Worm (Caenorhabditis elegans) whole organism, young adult: Measurements from ENCODE around the gene vhp-1.
A peak's percentile ranks its signal among the peaks of the same experiment; 100 is the strongest.

ENCODE experiments used
- C17E4.6 ChIP-seq: fragments of 200-800 bp; sonication (Bioruptor generic); IDR thresholded peaks from 2 replicates; pipeline ENCODE4 v1.3.6; 2022; ENCODE audit warnings: missing genetic modification reagents, missing genetic modification characterization, missing compliant biosample characterization
- F23B12.7 ChIP-seq: sonication (generic microtip); optimal IDR thresholded peaks from 2 replicates; lab custom pipeline; 2017; ENCODE audit warnings: missing genetic modification characterization, mild to moderate bottlenecking, missing compliant biosample characterization, antibody characterized with exemption, moderate library complexity; ENCODE audit not compliant: insufficient read depth
- F55B11.4 ChIP-seq: sonication (generic microtip); optimal IDR thresholded peaks from 2 replicates; lab custom pipeline; 2016; ENCODE audit warnings: missing compliant biosample characterization, missing genetic modification characterization, borderline replicate concordance; ENCODE audit not compliant: insufficient read depth
- F57A8.1 ChIP-seq: fragments of 200-800 bp; sonication (Bioruptor generic); optimal IDR thresholded peaks from 2 replicates; lab custom pipeline; 2018; ENCODE audit warnings: mild to moderate bottlenecking, missing genetic modification characterization, moderate library complexity, missing compliant biosample characterization
- T26A5.8 ChIP-seq: sonication (generic microtip); optimal IDR thresholded peaks from 2 replicates; lab custom pipeline; 2016; ENCODE audit warnings: missing genetic modification characterization, missing compliant biosample characterization
- Y53F4B.3 ChIP-seq: fragments of 200-800 bp; sonication (Bioruptor generic); IDR thresholded peaks from 2 replicates; pipeline ENCODE4 v1.3.6; 2022; ENCODE audit warnings: missing genetic modification reagents, missing genetic modification characterization, missing compliant biosample characterization
- Y53G8AR.9 ChIP-seq: fragments of 200-800 bp; sonication (Bioruptor generic); conservative IDR thresholded peaks from 2 replicates; pipeline ENCODE4 v1.3.6; 2022; ENCODE audit warnings: missing genetic modification reagents, missing genetic modification characterization, missing compliant biosample characterization
- Y56A3A.18 ChIP-seq: fragments of 200-800 bp; sonication (Bioruptor generic); IDR thresholded peaks from 2 replicates; pipeline ENCODE4 v1.3.6; 2022; ENCODE audit warnings: missing genetic modification reagents, missing genetic modification characterization, missing compliant biosample characterization
- Y67H2A.10 ChIP-seq: fragments of 200-800 bp; sonication (Bioruptor generic); conservative IDR thresholded peaks from 2 replicates; pipeline ENCODE4 v1.3.6; 2022; ENCODE audit warnings: missing genetic modification reagents, missing genetic modification characterization, missing compliant biosample characterization
- Y95B8A.8 ChIP-seq: fragments of 200-800 bp; sonication (Bioruptor generic); IDR thresholded peaks from 2 replicates; pipeline ENCODE4 v1.3.6; 2022; ENCODE audit warnings: missing genetic modification reagents, missing genetic modification characterization, missing compliant biosample characterization
- ZK185.1 ChIP-seq: sonication (generic microtip); optimal IDR thresholded peaks from 2 replicates; lab custom pipeline; 2016; ENCODE audit warnings: mild to moderate bottlenecking, missing genetic modification characterization, missing compliant biosample characterization; ENCODE audit not compliant: poor library complexity, severe bottlenecking
- akir-1 ChIP-seq: fragments of 200-800 bp; sonication (Bioruptor generic); optimal IDR thresholded peaks from 2 replicates; lab custom pipeline; 2018; ENCODE audit warnings: mild to moderate bottlenecking, missing genetic modification characterization, moderate library complexity, missing compliant biosample characterization
- atf-7 ChIP-seq: sonication (generic microtip); optimal IDR thresholded peaks from 2 replicates; lab custom pipeline; 2017; ENCODE audit warnings: mild to moderate bottlenecking, missing genetic modification characterization, missing compliant biosample characterization
- attf-3 ChIP-seq: fragments of 200-800 bp; sonication (Bioruptor generic); conservative IDR thresholded peaks from 2 replicates; pipeline ENCODE4 v1.3.6; 2022; ENCODE audit warnings: missing genetic modification reagents, missing genetic modification characterization, missing compliant biosample characterization
- ccch-3 ChIP-seq: fragments of 200-800 bp; sonication (Bioruptor generic); optimal IDR thresholded peaks from 2 replicates; lab custom pipeline; 2018; ENCODE audit warnings: mild to moderate bottlenecking, missing genetic modification characterization, missing compliant biosample characterization
- cebp-1 ChIP-seq, 2 experiments: fragments of 200-800 bp in 1 of 2; sonication (Bioruptor generic) in 1 of 2; sonication (generic microtip) in 1 of 2; IDR thresholded peaks in 1 of 2; optimal IDR thresholded peaks in 1 of 2; 2 replicates each; pipeline versions ENCODE4 v1.3.6 to Lab custom; 2017 to 2022; ENCODE audit warnings: missing compliant biosample characterization in 2 of 2, missing genetic modification characterization in 2 of 2, mild to moderate bottlenecking in 1 of 2, missing genetic modification reagents in 1 of 2, moderate library complexity in 1 of 2
- chd-7 ChIP-seq: sonication (generic microtip); optimal IDR thresholded peaks from 2 replicates; lab custom pipeline; 2016; ENCODE audit warnings: mild to moderate bottlenecking, missing genetic modification characterization, moderate library complexity, missing compliant biosample characterization
- dox-1 ChIP-seq: fragments of 200-800 bp; sonication (Bioruptor generic); IDR thresholded peaks from 2 replicates; pipeline ENCODE4 v1.3.6; 2022; ENCODE audit warnings: missing genetic modification reagents, missing genetic modification characterization, missing compliant biosample characterization
- egl-44 ChIP-seq: fragments of 200-800 bp; sonication (Bioruptor generic); IDR thresholded peaks from 2 replicates; pipeline ENCODE4 v1.3.6; 2022; ENCODE audit warnings: missing genetic modification reagents, missing genetic modification characterization, missing compliant biosample characterization
- egrh-3 ChIP-seq: fragments of 200-800 bp; sonication (Bioruptor generic); IDR thresholded peaks from 2 replicates; pipeline ENCODE4 v1.3.6; 2022; ENCODE audit warnings: missing genetic modification reagents, missing genetic modification characterization, missing compliant biosample characterization
- ekl-4 ChIP-seq: fragments of 200-800 bp; sonication (Bioruptor generic); IDR thresholded peaks from 2 replicates; pipeline ENCODE4 v1.3.6; 2022; ENCODE audit warnings: missing genetic modification reagents, missing genetic modification characterization, missing compliant biosample characterization
- fkh-3 ChIP-seq: sonication (generic microtip); optimal IDR thresholded peaks from 2 replicates; lab custom pipeline; 2016; ENCODE audit warnings: mild to moderate bottlenecking, missing genetic modification characterization, missing compliant biosample characterization
- hlh-12 ChIP-seq: sonication (generic microtip); optimal IDR thresholded peaks from 2 replicates; lab custom pipeline; 2016; ENCODE audit warnings: missing genetic modification characterization, missing compliant biosample characterization
- hmg-1.2 ChIP-seq: fragments of 200-800 bp; sonication (Bioruptor generic); IDR thresholded peaks from 2 replicates; pipeline ENCODE4 v1.3.6; 2022; ENCODE audit warnings: missing genetic modification reagents, missing genetic modification characterization, missing compliant biosample characterization
- hmg-20 ChIP-seq: fragments of 200-800 bp; sonication (Bioruptor generic); IDR thresholded peaks from 2 replicates; pipeline ENCODE4 v1.3.6; 2022; ENCODE audit warnings: missing genetic modification reagents, missing genetic modification characterization, missing compliant biosample characterization
- let-526 ChIP-seq: fragments of 200-800 bp; sonication (Bioruptor generic); IDR thresholded peaks from 2 replicates; pipeline ENCODE4 v1.3.6; 2022; ENCODE audit warnings: missing genetic modification reagents, missing genetic modification characterization, missing compliant biosample characterization
- let-607 ChIP-seq, 2 experiments: fragments of 200-800 bp in 1 of 2; sonication (Bioruptor generic) in 1 of 2; sonication (generic microtip) in 1 of 2; optimal IDR thresholded peaks; 2 replicates each; lab custom pipeline; 2016 to 2018; ENCODE audit warnings: mild to moderate bottlenecking in 2 of 2, missing compliant biosample characterization in 2 of 2, missing genetic modification characterization in 2 of 2, moderate library complexity in 2 of 2, missing genotype in 1 of 2
- lir-1 ChIP-seq: fragments of 200-800 bp; sonication (Bioruptor generic); conservative IDR thresholded peaks from 2 replicates; pipeline ENCODE4 v1.3.6; 2022; ENCODE audit warnings: missing genetic modification reagents, missing genetic modification characterization, missing compliant biosample characterization
- madf-6 ChIP-seq: fragments of 200-800 bp; sonication (Bioruptor generic); IDR thresholded peaks from 2 replicates; pipeline ENCODE4 v1.3.6; 2022; ENCODE audit warnings: missing genetic modification reagents, missing genetic modification characterization, missing compliant biosample characterization
- nfyb-1 ChIP-seq: fragments of 200-800 bp; sonication (Bioruptor generic); IDR thresholded peaks from 2 replicates; pipeline ENCODE4 v1.3.6; 2022; ENCODE audit warnings: missing genetic modification reagents, missing genetic modification characterization, missing compliant biosample characterization
- nhr-120 ChIP-seq: fragments of 200-800 bp; sonication (Bioruptor generic); IDR thresholded peaks from 2 replicates; pipeline ENCODE4 v1.3.6; 2022; ENCODE audit warnings: missing genetic modification characterization, missing compliant biosample characterization
- nhr-80 ChIP-seq: sonication (generic microtip); optimal IDR thresholded peaks from 2 replicates; lab custom pipeline; 2016; ENCODE audit warnings: missing genetic modification characterization, missing compliant biosample characterization
- nhr-90 ChIP-seq: sonication (generic microtip); optimal IDR thresholded peaks from 2 replicates; lab custom pipeline; 2016; ENCODE audit warnings: missing genotype, mild to moderate bottlenecking, missing genetic modification characterization, missing compliant biosample characterization
- pha-4 ChIP-seq: fragments of 150-350 bp; sonication (generic microtip); optimal IDR thresholded peaks from 2 replicates; lab custom pipeline; 2014; ENCODE audit warnings: missing biosample characterization, missing genetic modification reagents, missing genetic modification characterization
- repo-1 ChIP-seq: sonication (generic microtip); optimal IDR thresholded peaks from 2 replicates; lab custom pipeline; 2017; ENCODE audit warnings: mild to moderate bottlenecking, missing genetic modification characterization, missing compliant biosample characterization
- sdz-38 ChIP-seq: sonication (generic microtip); optimal IDR thresholded peaks from 2 replicates; lab custom pipeline; 2016; ENCODE audit warnings: missing genotype, missing genetic modification characterization, missing compliant biosample characterization
- sea-2 ChIP-seq: fragments of 200-800 bp; sonication (Bioruptor generic); IDR thresholded peaks from 2 replicates; pipeline ENCODE4 v1.3.6; 2022; ENCODE audit warnings: missing genetic modification characterization, missing compliant biosample characterization
- somi-1 ChIP-seq: fragments of 200-800 bp; sonication (Bioruptor generic); optimal IDR thresholded peaks from 2 replicates; lab custom pipeline; 2018; ENCODE audit warnings: mild to moderate bottlenecking, missing genetic modification characterization, missing compliant biosample characterization
- sptf-2 ChIP-seq: fragments of 200-800 bp; sonication (Bioruptor generic); optimal IDR thresholded peaks from 2 replicates; lab custom pipeline; 2018; ENCODE audit warnings: mild to moderate bottlenecking, missing genetic modification characterization, missing compliant biosample characterization
- unc-62 ChIP-seq: fragments of 150-350 bp; optimal IDR thresholded peaks from 2 replicates; lab custom pipeline; 2014; ENCODE audit warnings: missing biosample characterization, missing genetic modification reagents, missing genetic modification characterization
- zim-3 ChIP-seq: sonication (generic microtip); optimal IDR thresholded peaks from 2 replicates; lab custom pipeline; 2017; ENCODE audit warnings: mild to moderate bottlenecking, missing genetic modification characterization, moderate library complexity, missing compliant biosample characterization
- ztf-18 ChIP-seq: sonication (generic microtip); optimal IDR thresholded peaks from 2 replicates; lab custom pipeline; 2016; ENCODE audit warnings: missing genotype, mild to moderate bottlenecking, missing genetic modification characterization, missing compliant biosample characterization
- ztf-25 ChIP-seq: fragments of 200-800 bp; sonication (Bioruptor generic); IDR thresholded peaks from 2 replicates; pipeline ENCODE4 v1.3.6; 2022; ENCODE audit warnings: missing genetic modification reagents, missing genetic modification characterization, missing compliant biosample characterization
- ztf-3 ChIP-seq: fragments of 200-800 bp; sonication (Bioruptor generic); optimal IDR thresholded peaks from 2 replicates; lab custom pipeline; 2018; ENCODE audit warnings: mild to moderate bottlenecking, missing genetic modification characterization, missing compliant biosample characterization
- ztf-6 ChIP-seq: fragments of 200-800 bp; sonication (Bioruptor generic); IDR thresholded peaks from 2 replicates; pipeline ENCODE4 v1.3.6; 2022; ENCODE audit warnings: missing genetic modification reagents, missing genetic modification characterization, missing compliant biosample characterization

vhp-1 gene

ce11 chrII:5388786-5389421, 65.8 kb downstream of the vhp-1 start, which contains the start of gene rsp-4:
Gene rsp-4, minus strand, starts transcription at chrII:5388836.
- no peak for TF ChIP-seq attf-3 (GFP tag; lab: Robert Waterston, UW)
- TF ChIP-seq Y53G8AR.9, result no peak
- 0 out of 2 replicates have a peak, but pooled peaks have one; percentile 36 for TF ChIP-seq nfyb-1 (GFP tag; lab: Robert Waterston, UW)

ce11 chrII:5389831-5390323, 66.8 kb downstream of the vhp-1 start, which contains the start of gene ndx-6:
Gene ndx-6, minus strand, starts transcription at chrII:5389881.
- 0 out of 2 replicates have a peak, but pooled peaks have one; percentile 13 for TF ChIP-seq hmg-20
- TF ChIP-seq lir-1 (GFP tag; lab: Robert Waterston, UW), result no peak
- peak; percentile 74 for TF ChIP-seq ZK185.1 (tag; lab: Kevin White, UChicago)
- no peak for TF ChIP-seq F23B12.7
- TF ChIP-seq sea-2 (GFP tag; lab: Robert Waterston, UW), result no peak
- TF ChIP-seq madf-6, result peak; percentile 73
- TF ChIP-seq F55B11.4, result no peak
- peak; percentile 67 for TF ChIP-seq dox-1
- peak; percentile 58 for TF ChIP-seq repo-1 (tag; lab: Kevin White, UChicago)
- TF ChIP-seq egl-44, result no peak
- no peak for TF ChIP-seq ztf-25
- no peak for TF ChIP-seq atf-7 (tag; lab: Kevin White, UChicago)
- no peak for TF ChIP-seq unc-62 (GFP tag; lab: Kevin White, UChicago)
- TF ChIP-seq nhr-80 (tag; lab: Kevin White, UChicago), result peak; percentile 40
- TF ChIP-seq cebp-1 (GFP tag; IDR thresholded peaks at IDR 0.05; lab: Robert Waterston, UW), result no peak
- TF ChIP-seq cebp-1 (tag; optimal IDR thresholded peaks at IDR 0.05; lab: Kevin White, UChicago), result peak; percentile 65
- no peak for TF ChIP-seq nhr-120 (GFP tag; lab: Robert Waterston, UW)
- peak; percentile 43; the same call in 1 of the 2 replicates for TF ChIP-seq hmg-1.2
- TF ChIP-seq somi-1 (GFP tag; lab: Kevin White, UChicago), result no peak
- TF ChIP-seq sptf-2 (GFP tag; lab: Kevin White, UChicago), result no peak
- no peak for TF ChIP-seq akir-1 (GFP tag; lab: Kevin White, UChicago)
- TF ChIP-seq T26A5.8 (tag; lab: Kevin White, UChicago), result no peak
- no peak for TF ChIP-seq zim-3
- TF ChIP-seq Y56A3A.18 (GFP tag; lab: Robert Waterston, UW), result no peak
- no peak for TF ChIP-seq Y67H2A.10 (GFP tag; lab: Robert Waterston, UW)
- no peak for TF ChIP-seq ccch-3 (GFP tag; lab: Kevin White, UChicago)
- TF ChIP-seq C17E4.6 (GFP tag; lab: Robert Waterston, UW), result no peak
- 0 out of 2 replicates have a peak, but pooled peaks have one; percentile 64 for TF ChIP-seq ekl-4 (GFP tag; lab: Robert Waterston, UW)
- no peak for TF ChIP-seq let-526 (GFP tag; lab: Robert Waterston, UW)
- TF ChIP-seq F57A8.1 (GFP tag; lab: Kevin White, UChicago), result peak; percentile 14
- no peak for TF ChIP-seq ztf-6 (GFP tag; lab: Robert Waterston, UW)
- no peak for TF ChIP-seq fkh-3 (tag; lab: Kevin White, UChicago)
- no peak for TF ChIP-seq hlh-12 (tag; lab: Kevin White, UChicago)
- TF ChIP-seq ztf-3, result no peak
- peak; percentile 50 for TF ChIP-seq pha-4
- 0 out of 2 replicates have a peak, but pooled peaks have one; percentile 51 for TF ChIP-seq Y95B8A.8 (GFP tag; lab: Robert Waterston, UW)
- no peak for TF ChIP-seq Y53F4B.3
- TF ChIP-seq ztf-18 (tag; lab: Kevin White, UChicago), result peak; percentile 95
- peak in 1 of 2 experiments; percentile 52 for TF ChIP-seq let-607 (tag; optimal IDR thresholded peaks at IDR 0.05; lab: Kevin White, UChicago)
- TF ChIP-seq nhr-90, result no peak
- TF ChIP-seq sdz-38 (tag; lab: Kevin White, UChicago), result no peak
- TF ChIP-seq egrh-3 (GFP tag; lab: Robert Waterston, UW), result no peak
- no peak for TF ChIP-seq chd-7 (tag; lab: Kevin White, UChicago)
